Worm (Caenorhabditis elegans) whole organism, mixed stage, embryonic: Measurements from ENCODE around the gene F41B4.1.

ENCODE experiments used
- M03D4.4 ChIP-seq: sonication (generic microtip); optimal IDR thresholded peaks from 2 replicates; lab custom pipeline; 2017; ENCODE audit warnings: mild to moderate bottlenecking, missing genetic modification characterization, missing compliant biosample characterization
- bed-3 ChIP-seq: fragments of 200-800 bp; sonication (Bioruptor generic); optimal IDR thresholded peaks from 3 replicates; lab custom pipeline; 2018; ENCODE audit warnings: mild to moderate bottlenecking, missing genetic modification characterization, moderate library complexity, missing compliant biosample characterization
- ceh-43 ChIP-seq: fragments of 200-800 bp; sonication (Bioruptor generic); optimal IDR thresholded peaks from 2 replicates; lab custom pipeline; 2018; ENCODE audit warnings: mild to moderate bottlenecking, missing genetic modification characterization, moderate library complexity, missing compliant biosample characterization
- ceh-83 ChIP-seq: fragments of 200-800 bp; sonication (Bioruptor generic); optimal IDR thresholded peaks from 2 replicates; lab custom pipeline; 2018; ENCODE audit warnings: mild to moderate bottlenecking, missing genetic modification characterization, missing compliant biosample characterization
- ces-1 ChIP-seq: fragments of 150-350 bp; optimal IDR thresholded peaks from 2 replicates; lab custom pipeline; 2014; ENCODE audit warnings: missing biosample characterization, missing genetic modification reagents, missing genetic modification characterization
- cnd-1 ChIP-seq: fragments of 200-800 bp; sonication (Bioruptor generic); optimal IDR thresholded peaks from 2 replicates; lab custom pipeline; 2018; ENCODE audit warnings: mild to moderate bottlenecking, missing genetic modification characterization, missing compliant biosample characterization
- drap-1 ChIP-seq: fragments of 200-800 bp; sonication (Bioruptor generic); optimal IDR thresholded peaks from 3 replicates; lab custom pipeline; 2018; ENCODE audit warnings: mild to moderate bottlenecking, missing genetic modification characterization, missing compliant biosample characterization
- elt-3 ChIP-seq: fragments of 150-350 bp; optimal IDR thresholded peaks from 2 replicates; lab custom pipeline; 2014; ENCODE audit warnings: missing biosample characterization, missing genetic modification characterization
- flh-1 ChIP-seq: fragments of 200-800 bp; sonication (Bioruptor generic); optimal IDR thresholded peaks from 2 replicates; lab custom pipeline; 2018; ENCODE audit warnings: mild to moderate bottlenecking, missing genetic modification characterization, moderate library complexity, missing compliant biosample characterization
- hlh-1 ChIP-seq: fragments of 150-350 bp; optimal IDR thresholded peaks from 2 replicates; lab custom pipeline; 2014; ENCODE audit warnings: missing biosample characterization, missing genetic modification reagents, missing genetic modification characterization
- lin-13 ChIP-seq: fragments of 150-350 bp; optimal IDR thresholded peaks from 2 replicates; lab custom pipeline; 2014; ENCODE audit warnings: missing biosample characterization, missing genetic modification characterization
- lin-32 ChIP-seq: fragments of 200-800 bp; sonication (Bioruptor generic); optimal IDR thresholded peaks from 2 replicates; lab custom pipeline; 2018; ENCODE audit warnings: mild to moderate bottlenecking, missing genetic modification characterization, missing compliant biosample characterization
- lsy-2 ChIP-seq: fragments of 150-350 bp; optimal IDR thresholded peaks from 2 replicates; lab custom pipeline; 2014; ENCODE audit warnings: missing biosample characterization, missing genetic modification characterization
- mab-5 ChIP-seq: fragments of 150-350 bp; optimal IDR thresholded peaks from 2 replicates; lab custom pipeline; 2014; ENCODE audit warnings: missing biosample characterization, missing genetic modification characterization
- mep-1 ChIP-seq: fragments of 150-350 bp; optimal IDR thresholded peaks from 2 replicates; lab custom pipeline; 2017; ENCODE audit warnings: missing biosample characterization, missing genetic modification reagents, missing genetic modification characterization, inconsistent platforms
- mls-2 ChIP-seq: sonication (generic microtip); optimal IDR thresholded peaks from 2 replicates; lab custom pipeline; 2016; ENCODE audit warnings: mild to moderate bottlenecking, missing genetic modification characterization, moderate library complexity, missing compliant biosample characterization
- nhr-12 ChIP-seq: fragments of 150-350 bp; optimal IDR thresholded peaks from 2 replicates; lab custom pipeline; 2014; ENCODE audit warnings: missing biosample characterization, missing genetic modification characterization
- nhr-2 ChIP-seq: fragments of 150-350 bp; optimal IDR thresholded peaks from 2 replicates; lab custom pipeline; 2014; ENCODE audit warnings: missing biosample characterization, missing genetic modification characterization
- nhr-237 ChIP-seq: fragments of 150-350 bp; optimal IDR thresholded peaks from 2 replicates; lab custom pipeline; 2014; ENCODE audit warnings: missing biosample characterization, missing genetic modification characterization
- nhr-28 ChIP-seq: fragments of 150-350 bp; optimal IDR thresholded peaks from 2 replicates; lab custom pipeline; 2014; ENCODE audit warnings: missing biosample characterization, missing genetic modification characterization
- nhr-76 ChIP-seq: sonication (generic microtip); optimal IDR thresholded peaks from 2 replicates; lab custom pipeline; 2017; ENCODE audit warnings: missing biosample characterization, missing genetic modification characterization
- pha-4 ChIP-seq: fragments of 150-350 bp; optimal IDR thresholded peaks from 2 replicates; lab custom pipeline; 2018; ENCODE audit warnings: missing biosample characterization, missing genetic modification reagents, missing genetic modification characterization
- sem-2 ChIP-seq: fragments of 200-800 bp; sonication (Bioruptor generic); optimal IDR thresholded peaks from 2 replicates; lab custom pipeline; 2018; ENCODE audit warnings: mild to moderate bottlenecking, missing genetic modification characterization, missing compliant biosample characterization
- snpc-4 ChIP-seq: fragments of 150-350 bp; optimal IDR thresholded peaks from 2 replicates; lab custom pipeline; 2014; ENCODE audit warnings: missing biosample characterization, missing genetic modification characterization
- tbx-8 ChIP-seq: fragments of 200-800 bp; sonication (Bioruptor generic); optimal IDR thresholded peaks from 2 replicates; lab custom pipeline; 2018; ENCODE audit warnings: mild to moderate bottlenecking, missing genetic modification characterization, moderate library complexity, missing compliant biosample characterization
- unc-120 ChIP-seq: sonication (generic microtip); optimal IDR thresholded peaks from 2 replicates; lab custom pipeline; 2017; ENCODE audit warnings: missing genetic modification characterization, missing compliant biosample characterization; ENCODE audit not compliant: poor library complexity, severe bottlenecking
- unc-39 ChIP-seq: fragments of 150-350 bp; optimal IDR thresholded peaks from 2 replicates; lab custom pipeline; 2014; ENCODE audit warnings: missing biosample characterization, missing genetic modification characterization
- zip-8 ChIP-seq: fragments of 150-350 bp; optimal IDR thresholded peaks from 2 replicates; lab custom pipeline; 2014; ENCODE audit warnings: missing biosample characterization, missing genetic modification characterization
- ztf-11 ChIP-seq: fragments of 150-350 bp; optimal IDR thresholded peaks from 2 replicates; lab custom pipeline; 2014; ENCODE audit warnings: missing biosample characterization, missing genetic modification characterization

F41B4.1 gene

ce11 chrX:6808239-6808638 lies 17.4 kb downstream of the F41B4.1 start:
- TF ChIP-seq hlh-1 (peak; percentile 91), elt-3 (no peak), unc-120 (tag; lab: Kevin White, UChicago) (peak; percentile 26)
- TF ChIP-seq, all 35 proteins: peak for 2

ce11 chrX:6807137-6807861 lies 18.4 kb downstream of the F41B4.1 start:
- TF ChIP-seq mls-2 (peak; percentile 61), cnd-1 (peak; percentile 58), nhr-12 (tag; lab: Kevin White, UChicago) (no peak), drap-1 (GFP tag; lab: Kevin White, UChicago) (peak; percentile 22), ces-1 (GFP tag; lab: Kevin White, UChicago) (no peak), unc-120 (tag; lab: Kevin White, UChicago) (no peak), nhr-2 (tag; lab: Kevin White, UChicago) (peak; percentile 19)
- TF ChIP-seq, all 35 proteins: peak for 4

ce11 chrX:6806463-6806862 lies 19.2 kb downstream of the F41B4.1 start, which contains the start of gene atg-2:
Gene atg-2, plus strand, starts transcription at chrX:6806763.
- no peak for TF ChIP-seq nhr-2 (tag; lab: Kevin White, UChicago)
- peak; percentile 8 for TF ChIP-seq unc-120 (tag; lab: Kevin White, UChicago)
- TF ChIP-seq unc-39 (tag; lab: Kevin White, UChicago): no peak
- no peak for TF ChIP-seq mab-5 (tag; lab: Kevin White, UChicago)
- TF ChIP-seq drap-1 (GFP tag; lab: Kevin White, UChicago): peak; percentile 25
- no peak for TF ChIP-seq pha-4 (tag; lab: Kevin White, UChicago)
- TF ChIP-seq snpc-4: no peak
- no peak for TF ChIP-seq nhr-237 (tag; lab: Kevin White, UChicago)
- TF ChIP-seq nhr-76 (tag; lab: Kevin White, UChicago): no peak
- no peak for TF ChIP-seq elt-3
- no peak for TF ChIP-seq nhr-28 (tag; lab: Kevin White, UChicago)
- TF ChIP-seq lin-32 (GFP tag; lab: Kevin White, UChicago): no peak
- TF ChIP-seq hlh-1: peak; percentile 10

ce11 chrX:6805427-6805826 lies 20.2 kb downstream of the F41B4.1 start:
- TF ChIP-seq sem-2 (no peak), drap-1 (GFP tag; lab: Kevin White, UChicago) (no peak), nhr-2 (tag; lab: Kevin White, UChicago) (no peak), ceh-43 (GFP tag; lab: Kevin White, UChicago) (no peak)

ce11 chrX:6804857-6805256 lies 20.8 kb downstream of the F41B4.1 start:
- TF ChIP-seq ces-1 (GFP tag; lab: Kevin White, UChicago) (peak; percentile 86), mep-1 (tag; lab: Kevin White, UChicago) (peak; percentile 16), flh-1 (GFP tag; lab: Kevin White, UChicago) (no peak), nhr-237 (tag; lab: Kevin White, UChicago) (no peak), zip-8 (no peak), ztf-11 (tag; lab: Kevin White, UChicago) (no peak), pha-4 (tag; lab: Kevin White, UChicago) (peak; percentile 29), M03D4.4 (tag; lab: Kevin White, UChicago) (no peak), lsy-2 (tag; lab: Kevin White, UChicago) (no peak)

ce11 chrX:6804405-6804804 lies 21.3 kb downstream of the F41B4.1 start:
- TF ChIP-seq nhr-2 (tag; lab: Kevin White, UChicago): no peak

ce11 chrX:6801546-6801945 lies 24.1 kb downstream of the F41B4.1 start:
- TF ChIP-seq hlh-1 (peak; percentile 82), elt-3 (no peak)

- TF ChIP-seq ceh-83 (GFP tag; lab: Kevin White, UChicago) (no peak), mep-1 (tag; lab: Kevin White, UChicago) (no peak), tbx-8 (GFP tag; lab: Kevin White, UChicago) (no peak), bed-3 (GFP tag; lab: Kevin White, UChicago) (no peak), nhr-237 (tag; lab: Kevin White, UChicago) (no peak), sem-2 (no peak), lin-13 (no peak), nhr-28 (tag; lab: Kevin White, UChicago) (no peak), nhr-76 (tag; lab: Kevin White, UChicago) (no peak), ztf-11 (tag; lab: Kevin White, UChicago) (no peak), M03D4.4 (tag; lab: Kevin White, UChicago) (no peak), drap-1 (GFP tag; lab: Kevin White, UChicago) (no peak)
Observed at ce11 chrX:6799776-6800175, 25.9 kb downstream of the F41B4.1 start, which contains the start of gene M03A8.3. Gene M03A8.3, plus strand, starts transcription at chrX:6800053.
